Worm (Caenorhabditis elegans) whole organism, mixed stage, embryonic: ENCODE results near the gene D2045.5.

Source experiments
- M03D4.4 ChIP-seq: sonication (generic microtip); optimal IDR thresholded peaks from 2 replicates; lab custom pipeline; 2017; ENCODE audit warnings: mild to moderate bottlenecking, missing genetic modification characterization, missing compliant biosample characterization
- bed-3 ChIP-seq: fragments of 200-800 bp; sonication (Bioruptor generic); optimal IDR thresholded peaks from 3 replicates; lab custom pipeline; 2018; ENCODE audit warnings: mild to moderate bottlenecking, missing genetic modification characterization, moderate library complexity, missing compliant biosample characterization
- blmp-1 ChIP-seq: fragments of 150-350 bp; optimal IDR thresholded peaks from 2 replicates; lab custom pipeline; 2014; ENCODE audit warnings: missing biosample characterization, missing genetic modification characterization
- ceh-39 ChIP-seq: fragments of 150-350 bp; optimal IDR thresholded peaks from 2 replicates; lab custom pipeline; 2014; ENCODE audit warnings: missing biosample characterization, missing genetic modification characterization
- ceh-43 ChIP-seq: fragments of 200-800 bp; sonication (Bioruptor generic); optimal IDR thresholded peaks from 2 replicates; lab custom pipeline; 2018; ENCODE audit warnings: mild to moderate bottlenecking, missing genetic modification characterization, moderate library complexity, missing compliant biosample characterization
- ceh-83 ChIP-seq: fragments of 200-800 bp; sonication (Bioruptor generic); optimal IDR thresholded peaks from 2 replicates; lab custom pipeline; 2018; ENCODE audit warnings: mild to moderate bottlenecking, missing genetic modification characterization, missing compliant biosample characterization
- ces-1 ChIP-seq: fragments of 150-350 bp; optimal IDR thresholded peaks from 2 replicates; lab custom pipeline; 2014; ENCODE audit warnings: missing biosample characterization, missing genetic modification reagents, missing genetic modification characterization
- cnd-1 ChIP-seq: fragments of 200-800 bp; sonication (Bioruptor generic); optimal IDR thresholded peaks from 2 replicates; lab custom pipeline; 2018; ENCODE audit warnings: mild to moderate bottlenecking, missing genetic modification characterization, missing compliant biosample characterization
- drap-1 ChIP-seq: fragments of 200-800 bp; sonication (Bioruptor generic); optimal IDR thresholded peaks from 3 replicates; lab custom pipeline; 2018; ENCODE audit warnings: mild to moderate bottlenecking, missing genetic modification characterization, missing compliant biosample characterization
- elt-1 ChIP-seq: sonication (generic microtip); optimal IDR thresholded peaks from 2 replicates; lab custom pipeline; 2017; ENCODE audit warnings: missing genetic modification characterization, mild to moderate bottlenecking, missing compliant biosample characterization, antibody characterized with exemption, moderate library complexity, borderline replicate concordance; ENCODE audit not compliant: insufficient read depth
- elt-3 ChIP-seq: fragments of 150-350 bp; optimal IDR thresholded peaks from 2 replicates; lab custom pipeline; 2014; ENCODE audit warnings: missing biosample characterization, missing genetic modification characterization
- flh-1 ChIP-seq: fragments of 200-800 bp; sonication (Bioruptor generic); optimal IDR thresholded peaks from 2 replicates; lab custom pipeline; 2018; ENCODE audit warnings: mild to moderate bottlenecking, missing genetic modification characterization, moderate library complexity, missing compliant biosample characterization
- ham-2 ChIP-seq: fragments of 200-800 bp; sonication (Bioruptor generic); optimal IDR thresholded peaks from 2 replicates; lab custom pipeline; 2018; ENCODE audit warnings: mild to moderate bottlenecking, missing genetic modification characterization, missing compliant biosample characterization
- hlh-1 ChIP-seq: fragments of 150-350 bp; optimal IDR thresholded peaks from 2 replicates; lab custom pipeline; 2014; ENCODE audit warnings: missing biosample characterization, missing genetic modification reagents, missing genetic modification characterization
- lin-13 ChIP-seq: fragments of 150-350 bp; optimal IDR thresholded peaks from 2 replicates; lab custom pipeline; 2014; ENCODE audit warnings: missing biosample characterization, missing genetic modification characterization
- lin-32 ChIP-seq: fragments of 200-800 bp; sonication (Bioruptor generic); optimal IDR thresholded peaks from 2 replicates; lab custom pipeline; 2018; ENCODE audit warnings: mild to moderate bottlenecking, missing genetic modification characterization, missing compliant biosample characterization
- lsy-2 ChIP-seq: fragments of 150-350 bp; optimal IDR thresholded peaks from 2 replicates; lab custom pipeline; 2014; ENCODE audit warnings: missing biosample characterization, missing genetic modification characterization
- mab-5 ChIP-seq: fragments of 150-350 bp; optimal IDR thresholded peaks from 2 replicates; lab custom pipeline; 2014; ENCODE audit warnings: missing biosample characterization, missing genetic modification characterization
- mep-1 ChIP-seq: fragments of 150-350 bp; optimal IDR thresholded peaks from 2 replicates; lab custom pipeline; 2017; ENCODE audit warnings: missing biosample characterization, missing genetic modification reagents, missing genetic modification characterization, inconsistent platforms
- mls-2 ChIP-seq: sonication (generic microtip); optimal IDR thresholded peaks from 2 replicates; lab custom pipeline; 2016; ENCODE audit warnings: mild to moderate bottlenecking, missing genetic modification characterization, moderate library complexity, missing compliant biosample characterization
- nhr-12 ChIP-seq: fragments of 150-350 bp; optimal IDR thresholded peaks from 2 replicates; lab custom pipeline; 2014; ENCODE audit warnings: missing biosample characterization, missing genetic modification characterization
- nhr-2 ChIP-seq: fragments of 150-350 bp; optimal IDR thresholded peaks from 2 replicates; lab custom pipeline; 2014; ENCODE audit warnings: missing biosample characterization, missing genetic modification characterization
- nhr-237 ChIP-seq: fragments of 150-350 bp; optimal IDR thresholded peaks from 2 replicates; lab custom pipeline; 2014; ENCODE audit warnings: missing biosample characterization, missing genetic modification characterization
- nhr-28 ChIP-seq: fragments of 150-350 bp; optimal IDR thresholded peaks from 2 replicates; lab custom pipeline; 2014; ENCODE audit warnings: missing biosample characterization, missing genetic modification characterization
- nhr-76 ChIP-seq: sonication (generic microtip); optimal IDR thresholded peaks from 2 replicates; lab custom pipeline; 2017; ENCODE audit warnings: missing biosample characterization, missing genetic modification characterization
- pha-4 ChIP-seq: fragments of 150-350 bp; optimal IDR thresholded peaks from 2 replicates; lab custom pipeline; 2018; ENCODE audit warnings: missing biosample characterization, missing genetic modification reagents, missing genetic modification characterization
- sem-2 ChIP-seq: fragments of 200-800 bp; sonication (Bioruptor generic); optimal IDR thresholded peaks from 2 replicates; lab custom pipeline; 2018; ENCODE audit warnings: mild to moderate bottlenecking, missing genetic modification characterization, missing compliant biosample characterization
- snpc-4 ChIP-seq: fragments of 150-350 bp; optimal IDR thresholded peaks from 2 replicates; lab custom pipeline; 2014; ENCODE audit warnings: missing biosample characterization, missing genetic modification characterization
- sptf-1 ChIP-seq: sonication (generic microtip); optimal IDR thresholded peaks from 2 replicates; lab custom pipeline; 2017; ENCODE audit warnings: mild to moderate bottlenecking, missing genetic modification characterization, moderate library complexity, missing compliant biosample characterization
- tbx-8 ChIP-seq: fragments of 200-800 bp; sonication (Bioruptor generic); optimal IDR thresholded peaks from 2 replicates; lab custom pipeline; 2018; ENCODE audit warnings: mild to moderate bottlenecking, missing genetic modification characterization, moderate library complexity, missing compliant biosample characterization
- unc-120 ChIP-seq: sonication (generic microtip); optimal IDR thresholded peaks from 2 replicates; lab custom pipeline; 2017; ENCODE audit warnings: missing genetic modification characterization, missing compliant biosample characterization; ENCODE audit not compliant: poor library complexity, severe bottlenecking
- unc-39 ChIP-seq: fragments of 150-350 bp; optimal IDR thresholded peaks from 2 replicates; lab custom pipeline; 2014; ENCODE audit warnings: missing biosample characterization, missing genetic modification characterization
- unc-62 ChIP-seq: fragments of 150-350 bp; optimal IDR thresholded peaks from 2 replicates; lab custom pipeline; 2014; ENCODE audit warnings: missing biosample characterization, missing genetic modification reagents, missing genetic modification characterization
- zip-8 ChIP-seq: fragments of 150-350 bp; optimal IDR thresholded peaks from 2 replicates; lab custom pipeline; 2014; ENCODE audit warnings: missing biosample characterization, missing genetic modification characterization
- ztf-11 ChIP-seq: fragments of 150-350 bp; optimal IDR thresholded peaks from 2 replicates; lab custom pipeline; 2014; ENCODE audit warnings: missing biosample characterization, missing genetic modification characterization

The D2045.5 gene

DNA sequence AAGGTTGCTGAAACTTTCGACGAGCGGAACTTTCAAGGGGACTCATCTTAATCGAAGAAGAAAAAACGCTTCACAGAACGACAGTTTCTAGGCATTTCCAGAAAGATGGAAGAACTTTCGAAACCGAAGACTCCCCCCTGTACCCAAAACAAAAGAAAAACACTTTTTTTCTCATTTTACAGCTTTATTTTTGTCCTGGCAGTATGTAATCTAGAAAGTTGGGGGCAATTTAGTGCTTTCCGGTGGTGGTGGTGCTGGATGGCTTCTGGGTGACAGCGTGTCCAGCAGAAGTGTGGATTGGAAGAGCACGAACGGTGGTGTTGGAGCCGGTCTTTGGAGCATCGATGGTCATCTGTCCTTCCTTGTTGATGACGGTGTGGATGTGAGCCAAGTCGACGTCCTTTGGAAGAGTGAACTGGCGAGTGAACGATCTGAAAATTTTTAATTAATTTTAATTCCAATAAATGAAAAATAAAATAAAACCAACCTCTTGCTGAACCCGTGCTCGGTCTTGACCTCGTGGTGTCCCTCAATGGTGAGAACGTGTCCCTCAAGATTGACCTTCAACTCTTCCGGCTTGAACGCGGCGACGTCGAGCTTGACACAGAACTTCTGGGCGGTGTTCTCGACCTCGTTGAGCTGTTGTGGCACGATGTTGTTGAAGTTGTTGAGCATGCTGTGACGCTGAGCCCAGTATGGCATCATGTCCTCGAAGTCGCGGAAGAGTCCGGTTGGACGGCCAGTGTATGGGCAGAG, 36.7 kb upstream of the D2045.5 start:
- TF ChIP-seq nhr-2: no peak

DNA sequence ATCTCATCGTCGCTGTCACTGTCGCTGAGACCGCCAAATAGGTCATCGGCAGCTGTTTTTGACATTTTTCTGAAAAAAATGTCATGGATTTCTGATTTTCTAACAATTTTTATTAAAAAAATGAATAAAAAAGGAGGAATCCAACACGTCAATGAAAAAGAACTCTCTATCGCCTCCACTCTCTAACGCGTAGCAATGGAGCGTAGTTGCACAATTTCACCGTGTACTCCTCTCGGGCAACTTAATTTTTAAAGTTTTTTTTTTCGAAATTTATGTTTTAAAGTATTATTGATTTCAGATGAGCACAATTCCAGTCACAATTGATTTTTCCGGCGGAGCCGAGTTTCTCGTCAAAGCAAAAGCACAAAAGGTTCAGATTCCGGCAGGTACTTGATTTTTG, 35.8 kb upstream of the D2045.5 start, which contains the start of the genes taf-11.3 and urm-1:
TSS of gene taf-11.3 (minus strand) at position 69 of the 400 bp plus-strand sequence.
TSS of gene urm-1 (plus strand) at position 299 of the 400 bp plus-strand sequence.
- TF ChIP-seq cnd-1 (tag; lab: Kevin White, UChicago) (no peak), pha-4 (tag; lab: Kevin White, UChicago) (peak; percentile 67), unc-120 (tag; lab: Kevin White, UChicago) (no peak), nhr-237 (peak; percentile 54), unc-62 (GFP tag; lab: Kevin White, UChicago) (no peak), lin-32 (no peak), mep-1 (tag; lab: Kevin White, UChicago) (peak; percentile 75), snpc-4 (no peak), nhr-28 (no peak), nhr-12 (tag; lab: Kevin White, UChicago) (no peak), M03D4.4 (tag; lab: Kevin White, UChicago) (no peak), sptf-1 (tag; lab: Kevin White, UChicago) (no peak), blmp-1 (no peak), nhr-76 (tag; lab: Kevin White, UChicago) (no peak), ceh-83 (GFP tag; lab: Kevin White, UChicago) (no peak), sem-2 (GFP tag; lab: Kevin White, UChicago) (no peak), ztf-11 (no peak), tbx-8 (GFP tag; lab: Kevin White, UChicago) (no peak), drap-1 (GFP tag; lab: Kevin White, UChicago) (no peak), mab-5 (no peak), ham-2 (GFP tag; lab: Kevin White, UChicago) (no peak), mls-2 (tag; lab: Kevin White, UChicago) (no peak), ceh-39 (tag; lab: Kevin White, UChicago) (peak; percentile 49), ceh-43 (GFP tag; lab: Kevin White, UChicago) (no peak), unc-39 (tag; lab: Kevin White, UChicago) (no peak), flh-1 (GFP tag; lab: Kevin White, UChicago) (no peak), lsy-2 (tag; lab: Kevin White, UChicago) (peak; percentile 34), hlh-1 (tag; lab: Kevin White, UChicago) (peak; percentile 13), lin-13 (tag; lab: Kevin White, UChicago) (peak; percentile 49), ces-1 (GFP tag; lab: Kevin White, UChicago) (peak; percentile 77), elt-1 (tag; lab: Kevin White, UChicago) (no peak), bed-3 (GFP tag; lab: Kevin White, UChicago) (no peak), nhr-2 (no peak), elt-3 (tag; lab: Kevin White, UChicago) (no peak), zip-8 (tag; lab: Kevin White, UChicago) (no peak)

- TF ChIP-seq mab-5: no peak
- TF ChIP-seq nhr-237: no peak
- no peak for TF ChIP-seq unc-120 (tag; lab: Kevin White, UChicago)
- TF ChIP-seq tbx-8 (GFP tag; lab: Kevin White, UChicago): no peak
- no peak for TF ChIP-seq pha-4 (tag; lab: Kevin White, UChicago)
- TF ChIP-seq blmp-1: no peak
- no peak for TF ChIP-seq mls-2 (tag; lab: Kevin White, UChicago)
- TF ChIP-seq elt-3 (tag; lab: Kevin White, UChicago): no peak
- TF ChIP-seq ceh-83 (GFP tag; lab: Kevin White, UChicago): no peak
- TF ChIP-seq lin-13 (tag; lab: Kevin White, UChicago): no peak
- TF ChIP-seq ceh-39 (tag; lab: Kevin White, UChicago): no peak
Measured at ce11 chrIII:10503753-10504152, 34.3 kb upstream of the D2045.5 start, which contains the start of gene rab-33. TSS of gene rab-33 (minus strand) at chrIII:10503853.
